Worm (Caenorhabditis elegans): Measurements from ENCODE around the gene ivns-1.
"Not testable (repeated sequence)": the region's sequence is repeated elsewhere in the genome, so short reads cannot be mapped to it uniquely, and the experiment has no call there.

ivns-1 gene

DNA sequence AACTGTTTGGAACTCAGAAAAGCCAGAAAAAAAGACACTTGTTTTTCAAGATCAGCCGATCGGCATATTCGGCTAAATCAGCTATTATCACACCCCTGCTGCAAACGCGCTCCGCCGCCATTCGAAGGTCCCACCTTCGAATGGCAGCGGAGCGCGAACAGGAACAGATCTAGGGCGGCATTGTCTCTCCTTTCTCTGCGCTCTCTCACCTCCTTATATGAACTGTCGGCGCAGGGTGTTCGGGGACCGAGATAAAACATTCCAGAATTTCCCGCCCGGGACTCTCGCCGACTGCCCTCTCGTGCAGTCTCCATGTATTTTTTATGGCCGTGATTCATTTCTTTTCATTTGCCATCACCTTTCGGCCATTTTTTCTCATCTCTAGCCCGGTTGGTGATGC lies 15.7 kb downstream of the ivns-1 start:
- no peak for TF ChIP-seq sem-4 (tag; optimal IDR thresholded peaks at IDR 0.05)
- no peak for TF ChIP-seq R02D3.7 (tag; optimal IDR thresholded peaks at IDR 0.05)
- TF ChIP-seq lin-13 (GFP tag; optimal IDR thresholded peaks at IDR 0.05), result no peak
- no peak for TF ChIP-seq ZK546.5 (tag; optimal IDR thresholded peaks at IDR 0.05)
- TF ChIP-seq mdl-1 (tag; optimal IDR thresholded peaks at IDR 0.05), result no peak
- TF ChIP-seq ztf-1 (GFP tag; conservative IDR thresholded peaks at IDR 0.05), result no peak

DNA sequence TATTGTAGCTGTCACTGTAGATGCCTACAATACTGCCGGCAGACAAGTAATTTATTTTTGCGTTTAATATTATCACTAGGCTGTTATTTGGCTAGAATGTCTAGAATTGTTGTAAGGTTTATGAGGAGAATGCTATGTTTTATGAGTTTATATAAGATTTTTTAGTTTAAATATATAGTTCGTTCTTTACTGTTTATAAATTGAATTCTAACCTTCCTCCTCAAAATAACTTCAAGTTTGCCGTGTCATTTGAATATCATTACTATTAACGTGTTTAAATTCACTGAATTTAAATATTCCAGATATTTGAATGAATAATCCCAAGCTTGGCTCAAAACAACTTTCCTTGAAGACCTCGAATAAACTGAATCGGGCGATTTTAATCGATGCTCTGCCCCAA lies 20.7 kb downstream of the ivns-1 start, which contains the start of gene R09A8.1:
Gene R09A8.1, plus strand, starts transcription at position 301 of the 400 bp plus-strand sequence.
- TF ChIP-seq sma-3 (GFP tag; optimal IDR thresholded peaks at IDR 0.05); mbf-1 (tag; optimal IDR thresholded peaks at IDR 0.05); dmd-4 (tag; optimal IDR thresholded peaks at IDR 0.05): not testable (repeated sequence)

DNA sequence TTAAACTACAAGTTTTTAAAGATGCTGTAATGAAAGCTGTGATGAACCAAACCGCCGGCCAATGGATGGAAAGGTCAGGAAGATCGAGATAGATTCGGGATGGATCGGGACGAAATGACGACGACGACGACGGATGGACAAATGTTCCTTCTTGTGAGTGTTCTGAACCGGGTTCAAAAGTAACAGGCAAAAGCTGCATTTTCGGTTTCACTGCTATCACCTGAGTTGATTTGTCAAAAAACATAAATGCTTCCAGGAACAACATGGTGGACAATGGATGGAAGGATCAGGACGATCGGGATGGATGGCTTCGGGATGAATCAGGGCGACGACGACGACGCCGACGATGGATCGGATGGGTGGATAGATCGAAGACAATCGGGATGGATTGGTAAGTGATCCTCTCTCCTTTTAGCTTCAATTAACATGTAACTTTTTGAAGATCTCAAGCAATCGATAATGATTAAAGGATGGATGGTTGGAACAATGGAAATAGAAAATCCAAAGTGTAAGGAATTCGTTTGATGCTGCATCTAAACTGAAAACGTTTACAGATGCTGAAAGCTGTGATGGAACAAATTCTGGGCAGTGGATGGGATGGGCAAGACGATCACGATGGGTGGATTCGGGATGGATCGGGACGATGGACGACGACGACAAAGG lies 30.7 kb downstream of the ivns-1 start, which contains the start of the genes T24D5.6 and R09A8.9:
Gene T24D5.6, plus strand, starts transcription at position 301 of the 663 bp plus-strand sequence.
Gene R09A8.9, plus strand, starts transcription at position 613 of the 663 bp plus-strand sequence.
- TF ChIP-seq ztf-1 (GFP tag; conservative IDR thresholded peaks at IDR 0.05) (no peak), aly-2 (tag; optimal IDR thresholded peaks at IDR 0.05) (no peak), lsy-2 (tag; optimal IDR thresholded peaks at IDR 0.05) (no peak), ZK546.5 (tag; optimal IDR thresholded peaks at IDR 0.05) (no peak), sma-9 (GFP tag; optimal IDR thresholded peaks at IDR 0.05) (no peak), sma-9 (tag; optimal IDR thresholded peaks at IDR 0.05) (no peak), ztf-4 (tag; optimal IDR thresholded peaks at IDR 0.05) (no peak), ama-1 (optimal IDR thresholded peaks at IDR 0.05) (no peak), nhr-6 (tag; optimal IDR thresholded peaks at IDR 0.05) (no peak), Y55F3AM.14 (GFP tag; optimal IDR thresholded peaks at IDR 0.05) (no peak), nhr-10 (tag; optimal IDR thresholded peaks at IDR 0.05) (no peak), sma-3 (GFP tag; optimal IDR thresholded peaks at IDR 0.05) (no peak), mdl-1 (tag; optimal IDR thresholded peaks at IDR 0.05) (no peak)

DNA sequence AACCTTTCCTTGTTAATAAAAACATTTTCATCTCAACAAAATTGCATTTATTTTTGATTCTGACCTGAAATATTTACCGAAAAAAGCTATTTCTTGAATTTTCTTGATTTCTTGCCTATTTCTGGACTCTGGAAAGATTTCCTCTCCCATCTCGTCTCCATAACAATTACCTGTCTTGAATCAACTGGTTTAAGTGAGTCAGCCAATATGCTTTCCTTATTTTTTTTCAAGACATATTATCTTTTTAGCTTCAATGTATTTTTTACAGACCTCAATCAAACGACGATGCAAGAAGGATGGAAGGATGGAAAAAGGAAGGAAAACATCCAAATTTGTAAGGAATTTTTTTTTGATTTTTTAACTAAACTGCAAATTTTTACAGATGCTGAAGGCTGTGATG lies 31.5 kb downstream of the ivns-1 start:
- TF ChIP-seq nhr-10 (tag; optimal IDR thresholded peaks at IDR 0.05), result no peak
- TF ChIP-seq nhr-25 (tag; optimal IDR thresholded peaks at IDR 0.05), result no peak
- TF ChIP-seq ztf-1 (GFP tag; conservative IDR thresholded peaks at IDR 0.05), result no peak
- TF ChIP-seq sem-4 (tag; optimal IDR thresholded peaks at IDR 0.05), result no peak
- no peak for TF ChIP-seq ama-1 (optimal IDR thresholded peaks at IDR 0.05)
- no peak for TF ChIP-seq egl-27 (tag; optimal IDR thresholded peaks at IDR 0.05)
- TF ChIP-seq ztf-11 (tag; optimal IDR thresholded peaks at IDR 0.05), result no peak
- TF ChIP-seq peb-1 (tag; optimal IDR thresholded peaks at IDR 0.05), result no peak
- no peak for TF ChIP-seq ztf-4 (tag; optimal IDR thresholded peaks at IDR 0.05)
- TF ChIP-seq mdl-1 (tag; optimal IDR thresholded peaks at IDR 0.05), result no peak
- TF ChIP-seq C34F6.9 (tag; optimal IDR thresholded peaks at IDR 0.05), result no peak
- no peak for TF ChIP-seq nhr-23 (tag; optimal IDR thresholded peaks at IDR 0.05)
- TF ChIP-seq sma-3 (GFP tag; optimal IDR thresholded peaks at IDR 0.05), result no peak
- no peak for TF ChIP-seq gmeb-1 (tag; optimal IDR thresholded peaks at IDR 0.05)
- TF ChIP-seq elt-3 (tag; optimal IDR thresholded peaks at IDR 0.05), result no peak

DNA sequence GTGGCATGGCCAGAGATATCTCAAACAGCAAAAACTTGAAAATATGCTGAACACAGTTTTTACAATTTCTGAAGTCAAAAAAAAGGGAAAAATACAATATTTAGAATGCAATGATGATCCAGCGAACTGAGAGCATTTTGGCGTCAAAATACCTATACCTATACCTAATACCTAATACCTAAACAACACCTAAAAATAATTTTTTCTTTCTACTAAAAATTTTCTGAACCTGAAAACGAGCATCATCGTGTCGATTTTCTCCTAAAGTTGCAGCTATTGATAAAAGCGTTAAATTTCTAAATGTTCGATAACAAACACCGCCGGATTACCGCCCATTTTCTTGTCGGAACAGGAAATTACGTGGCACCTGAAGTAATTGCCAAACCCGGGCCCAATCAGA lies 37.3 kb downstream of the ivns-1 start, which contains the start of gene T24D5.4:
Gene T24D5.4, plus strand, starts transcription at position 301 of the 400 bp plus-strand sequence.
- TF ChIP-seq crh-2 (tag; optimal IDR thresholded peaks at IDR 0.05), result no peak
- no peak for TF ChIP-seq lsy-2 (tag; optimal IDR thresholded peaks at IDR 0.05)
- TF ChIP-seq ama-1 (optimal IDR thresholded peaks at IDR 0.05), result no peak
- TF ChIP-seq fos-1 (tag; optimal IDR thresholded peaks at IDR 0.05), result no peak
- TF ChIP-seq nhr-12 (tag; optimal IDR thresholded peaks at IDR 0.05), result no peak
- no peak for TF ChIP-seq dmd-4 (tag; optimal IDR thresholded peaks at IDR 0.05)
- TF ChIP-seq nhr-237 (tag; optimal IDR thresholded peaks at IDR 0.05), result no peak
- TF ChIP-seq ztf-1 (GFP tag; conservative IDR thresholded peaks at IDR 0.05), result no peak
- no peak for TF ChIP-seq mbf-1 (tag; optimal IDR thresholded peaks at IDR 0.05)
- TF ChIP-seq snpc-4 (tag; optimal IDR thresholded peaks at IDR 0.05), result no peak
- TF ChIP-seq egl-27 (tag; optimal IDR thresholded peaks at IDR 0.05), result no peak
- no peak for TF ChIP-seq ceh-82 (tag; optimal IDR thresholded peaks at IDR 0.05)
- TF ChIP-seq peb-1 (tag; optimal IDR thresholded peaks at IDR 0.05), result no peak
- no peak for TF ChIP-seq unc-39 (tag; optimal IDR thresholded peaks at IDR 0.05)
- no peak for TF ChIP-seq Y55F3AM.14 (GFP tag; optimal IDR thresholded peaks at IDR 0.05)
